Fruit fly (Drosophila melanogaster) whole organism, adult: ENCODE measurements around the gene Trf4-1.

Source experiments
- CG12768 ChIP-seq: fragments of 200-800 bp; sonication (Bioruptor generic); optimal IDR thresholded peaks from 2 replicates; lab custom pipeline; 2017; ENCODE audit warnings: missing biosample characterization, missing genetic modification characterization, mild to moderate bottlenecking, moderate library complexity, missing genetic modification reagents
- CG5204 ChIP-seq: fragments of 200-800 bp; sonication (Bioruptor generic); optimal IDR thresholded peaks from 2 replicates; lab custom pipeline; 2016; ENCODE audit warnings: missing biosample characterization, missing genetic modification characterization
- Clk ChIP-seq: fragments of 200-800 bp; sonication (Bioruptor generic); optimal IDR thresholded peaks from 2 replicates; lab custom pipeline; 2017; ENCODE audit warnings: missing biosample characterization, missing genetic modification characterization
- Hr96 ChIP-seq: fragments of 200-800 bp; sonication (Bioruptor generic); optimal IDR thresholded peaks from 2 replicates; lab custom pipeline; 2016; ENCODE audit warnings: missing biosample characterization, missing genetic modification characterization
- bab1 ChIP-seq: fragments of 200-800 bp; sonication (Bioruptor generic); optimal IDR thresholded peaks from 3 replicates; lab custom pipeline; 2019; ENCODE audit warnings: missing biosample characterization, mild to moderate bottlenecking, missing genetic modification characterization, moderate library complexity
- toe ChIP-seq: fragments of 200-800 bp; sonication (Bioruptor generic); optimal IDR thresholded peaks from 2 replicates; lab custom pipeline; 2016; ENCODE audit warnings: missing biosample characterization, missing genetic modification characterization

dm6 chrX:8572939-8573594, 12.9 kb downstream of the Trf4-1 start, which contains the start of gene spirit:
- TF ChIP-seq CG5204 (GFP tag; lab: Kevin White, UChicago) (no peak), CG12768 (no peak), bab1 (GFP tag; lab: Kevin White, UChicago) (no peak), Clk (GFP tag; lab: Kevin White, UChicago) (no peak), toe (GFP tag; lab: Kevin White, UChicago) (no peak), Hr96 (GFP tag; lab: Kevin White, UChicago) (no peak)
